Fruit fly (Drosophila melanogaster) whole organism, embryonic: ENCODE measurements around the gene salm.

Source experiments
- ATbp ChIP-seq: fragments of 200-800 bp; sonication (Bioruptor generic); optimal IDR thresholded peaks from 2 replicates; lab custom pipeline; 2017; ENCODE audit warnings: missing biosample characterization, mild to moderate bottlenecking, missing genetic modification characterization, missing genetic modification reagents
- Aef1 ChIP-seq: fragments of 200-800 bp; sonication (Bioruptor generic); IDR thresholded peaks from 3 replicates; pipeline ENCODE4 v1.3.6; 2022; ENCODE audit warnings: missing biosample characterization, missing genetic modification characterization
- Atf3 ChIP-seq: fragments of 200-800 bp; sonication (Bioruptor generic); optimal IDR thresholded peaks from 3 replicates; lab custom pipeline; 2016; ENCODE audit warnings: missing biosample characterization, missing genetic modification characterization
- Bteb2 ChIP-seq: fragments of 200-800 bp; sonication (Bioruptor generic); optimal IDR thresholded peaks from 2 replicates; lab custom pipeline; 2016; ENCODE audit warnings: missing biosample characterization, missing genetic modification characterization
- CG12219 ChIP-seq: fragments of 200-800 bp; sonication (Bioruptor generic); optimal IDR thresholded peaks from 3 replicates; lab custom pipeline; 2018; ENCODE audit warnings: missing biosample characterization, mild to moderate bottlenecking, missing genetic modification characterization
- CG14710 ChIP-seq: fragments of 200-800 bp; sonication (Bioruptor generic); optimal IDR thresholded peaks from 3 replicates; lab custom pipeline; 2019; ENCODE audit warnings: missing biosample characterization, mild to moderate bottlenecking, missing genetic modification characterization, moderate library complexity
- CG14860 ChIP-seq: fragments of 200-800 bp; sonication (Bioruptor generic); IDR thresholded peaks from 3 replicates; pipeline ENCODE4 v1.3.6; 2022; ENCODE audit warnings: missing biosample characterization, missing genetic modification characterization; ENCODE audit not compliant: partially characterized antibody
- CG15011 ChIP-seq: fragments of 200-800 bp; sonication (Bioruptor generic); optimal IDR thresholded peaks from 3 replicates; lab custom pipeline; 2018; ENCODE audit warnings: missing biosample characterization, mild to moderate bottlenecking, missing genetic modification characterization
- CG15479 ChIP-seq: fragments of 200-800 bp; sonication (Bioruptor generic); optimal IDR thresholded peaks from 3 replicates; lab custom pipeline; 2019; ENCODE audit warnings: missing biosample characterization, mild to moderate bottlenecking, missing genetic modification characterization, moderate library complexity
- CG1603 ChIP-seq: fragments of 200-800 bp; sonication (Bioruptor generic); optimal IDR thresholded peaks from 2 replicates; lab custom pipeline; 2019; ENCODE audit warnings: missing biosample characterization, mild to moderate bottlenecking, missing genetic modification characterization, moderate library complexity
- CG1647 ChIP-seq: fragments of 200-800 bp; sonication (Bioruptor generic); optimal IDR thresholded peaks from 3 replicates; lab custom pipeline; 2016; ENCODE audit warnings: missing biosample characterization, missing genetic modification characterization
- CG17186 ChIP-seq: fragments of 200-800 bp; sonication (Bioruptor generic); optimal IDR thresholded peaks from 3 replicates; lab custom pipeline; 2017; ENCODE audit warnings: missing biosample characterization, missing genetic modification reagents, missing genetic modification characterization
- CG18011 ChIP-seq: fragments of 200-800 bp; sonication (Bioruptor generic); optimal IDR thresholded peaks from 2 replicates; lab custom pipeline; 2017; ENCODE audit warnings: missing biosample characterization, missing genetic modification characterization, mild to moderate bottlenecking, moderate library complexity, missing genotype
- CG2712 ChIP-seq: fragments of 200-800 bp; optimal IDR thresholded peaks from 3 replicates; lab custom pipeline; 2019; ENCODE audit warnings: missing biosample characterization, mild to moderate bottlenecking, missing genetic modification characterization, moderate library complexity
- CG30431 ChIP-seq: fragments of 200-800 bp; sonication (Bioruptor generic); optimal IDR thresholded peaks from 2 replicates; lab custom pipeline; 2017; ENCODE audit warnings: missing biosample characterization, missing genetic modification characterization
- CG31224 ChIP-seq: fragments of 200-800 bp; sonication (Bioruptor generic); IDR thresholded peaks from 2 replicates; pipeline ENCODE4 v1.3.6; 2022; ENCODE audit warnings: missing biosample characterization, missing genetic modification characterization
- CG3163 ChIP-seq: fragments of 200-800 bp; sonication (Bioruptor generic); optimal IDR thresholded peaks from 3 replicates; lab custom pipeline; 2016; ENCODE audit warnings: missing biosample characterization, missing genetic modification characterization
- CG34224 ChIP-seq: fragments of 200-800 bp; sonication (Bioruptor generic); IDR thresholded peaks from 3 replicates; pipeline ENCODE4 v1.3.6; 2022; ENCODE audit warnings: missing biosample characterization, missing genetic modification characterization; ENCODE audit not compliant: partially characterized antibody
- CG4404 ChIP-seq: fragments of 200-800 bp; sonication (Bioruptor generic); IDR thresholded peaks from 2 replicates; pipeline ENCODE4 v1.3.6; 2022; ENCODE audit warnings: missing biosample characterization, missing genetic modification characterization
- CG5180 ChIP-seq: fragments of 200-800 bp; sonication (Bioruptor generic); optimal IDR thresholded peaks from 3 replicates; lab custom pipeline; 2017; ENCODE audit warnings: missing biosample characterization, missing genetic modification characterization, mild to moderate bottlenecking, moderate library complexity, missing genetic modification reagents
- CG5245 ChIP-seq: fragments of 200-800 bp; sonication (Bioruptor generic); optimal IDR thresholded peaks from 3 replicates; lab custom pipeline; 2016; ENCODE audit warnings: missing biosample characterization, missing genetic modification characterization
- CG6689 ChIP-seq: fragments of 200-800 bp; sonication (Bioruptor generic); IDR thresholded peaks from 2 replicates; pipeline ENCODE4 v1.3.6; 2022; ENCODE audit warnings: missing biosample characterization, missing genetic modification characterization
- D ChIP-seq, 2 experiments: fragments of 200-800 bp in 1 of 2; fragments of >200 bp in 1 of 2; sonication (Bioruptor generic) in 1 of 2; optimal IDR thresholded peaks; 2 replicates in 1 of 2; 3 replicates in 1 of 2; lab custom pipeline; 2017; ENCODE audit warnings: mild to moderate bottlenecking in 1 of 2, missing biosample characterization in 1 of 2, missing genetic modification characterization in 1 of 2, missing genetic modification reagents in 1 of 2
- Dbx ChIP-seq: fragments of 200-800 bp; sonication (Bioruptor generic); IDR thresholded peaks from 3 replicates; pipeline ENCODE4 v1.3.6; 2022; ENCODE audit warnings: missing biosample characterization, missing genetic modification characterization
- Dip3 ChIP-seq: fragments of 200-800 bp; sonication (Bioruptor generic); optimal IDR thresholded peaks from 3 replicates; lab custom pipeline; 2016; ENCODE audit warnings: missing biosample characterization, missing genetic modification characterization
- Hey ChIP-seq: fragments of 200-800 bp; sonication (Bioruptor generic); optimal IDR thresholded peaks from 3 replicates; lab custom pipeline; 2018; ENCODE audit warnings: missing biosample characterization, mild to moderate bottlenecking, missing genetic modification characterization
- Hr78 ChIP-seq, 2 experiments: fragments of 200-800 bp in 1 of 2; fragments of >200 bp in 1 of 2; sonication (Bioruptor generic) in 1 of 2; optimal IDR thresholded peaks; 2 replicates each; lab custom pipeline; 2017 to 2019; ENCODE audit warnings: missing biosample characterization in 2 of 2, missing genetic modification characterization in 2 of 2, mild to moderate bottlenecking in 1 of 2, moderate library complexity in 1 of 2
- Hsf ChIP-seq: fragments of 200-800 bp; sonication (Bioruptor generic); optimal IDR thresholded peaks from 3 replicates; lab custom pipeline; 2016; ENCODE audit warnings: missing biosample characterization, missing genetic modification characterization
- Jarid2 ChIP-seq: fragments of 200-800 bp; sonication (Bioruptor generic); optimal IDR thresholded peaks from 3 replicates; lab custom pipeline; 2017; ENCODE audit warnings: mild to moderate bottlenecking, missing biosample characterization, missing genetic modification reagents, missing genetic modification characterization
- MESR4 ChIP-seq: fragments of 200-800 bp; sonication (Bioruptor generic); optimal IDR thresholded peaks from 2 replicates; lab custom pipeline; 2018; ENCODE audit warnings: missing biosample characterization, mild to moderate bottlenecking, missing genetic modification characterization, moderate library complexity
- Meics ChIP-seq: fragments of 200-800 bp; sonication (Bioruptor generic); optimal IDR thresholded peaks from 2 replicates; lab custom pipeline; 2017; ENCODE audit warnings: missing biosample characterization, mild to moderate bottlenecking, missing genetic modification characterization
- NC2β ChIP-seq: fragments of 200-800 bp; sonication (Bioruptor generic); optimal IDR thresholded peaks from 2 replicates; lab custom pipeline; 2016; ENCODE audit warnings: missing biosample characterization, missing genetic modification characterization
- Oaz ChIP-seq: fragments of 200-800 bp; sonication (Bioruptor generic); IDR thresholded peaks from 2 replicates; pipeline ENCODE4 v1.3.6; 2022; ENCODE audit warnings: missing biosample characterization, missing genetic modification characterization
- abd-A ChIP-seq: fragments of 200-800 bp; sonication (Bioruptor generic); optimal IDR thresholded peaks from 3 replicates; lab custom pipeline; 2019; ENCODE audit warnings: missing biosample characterization, mild to moderate bottlenecking, missing genetic modification characterization, moderate library complexity
- ase ChIP-seq: fragments of 200-800 bp; sonication (Bioruptor generic); IDR thresholded peaks from 3 replicates; pipeline ENCODE4 v1.3.6; 2022; ENCODE audit warnings: missing biosample characterization, missing genetic modification characterization
- ato ChIP-seq: fragments of 200-800 bp; sonication (Bioruptor generic); IDR thresholded peaks from 2 replicates; pipeline ENCODE4 v1.3.6; 2022; ENCODE audit warnings: missing biosample characterization, missing genetic modification characterization; ENCODE audit not compliant: partially characterized antibody
- bigmax ChIP-seq: fragments of 200-800 bp; sonication (Bioruptor generic); optimal IDR thresholded peaks from 2 replicates; lab custom pipeline; 2018; ENCODE audit warnings: missing biosample characterization, mild to moderate bottlenecking, missing genetic modification characterization
- crc ChIP-seq: fragments of 200-800 bp; sonication (Bioruptor generic); optimal IDR thresholded peaks from 2 replicates; lab custom pipeline; 2016; ENCODE audit warnings: missing biosample characterization, missing genetic modification characterization
- disco-r ChIP-seq: fragments of 200-800 bp; sonication (Bioruptor generic); optimal IDR thresholded peaks from 2 replicates; lab custom pipeline; 2016; ENCODE audit warnings: missing biosample characterization, missing genetic modification characterization
- dm ChIP-seq: fragments of 200-800 bp; sonication (Bioruptor generic); optimal IDR thresholded peaks from 3 replicates; lab custom pipeline; 2016; ENCODE audit warnings: missing biosample characterization, missing genetic modification characterization
- gfzf ChIP-seq: fragments of 200-800 bp; sonication (Bioruptor generic); optimal IDR thresholded peaks from 2 replicates; lab custom pipeline; 2016; ENCODE audit warnings: missing biosample characterization, mild to moderate bottlenecking, missing genetic modification characterization, moderate library complexity
- hth ChIP-seq: fragments of >200 bp; optimal IDR thresholded peaks from 2 replicates; lab custom pipeline; 2017; ENCODE audit warnings: inconsistent platforms
- lbe ChIP-seq: fragments of 200-800 bp; sonication (Bioruptor generic); optimal IDR thresholded peaks from 2 replicates; lab custom pipeline; 2016; ENCODE audit warnings: missing biosample characterization, mild to moderate bottlenecking, missing genetic modification characterization
- odd ChIP-seq: fragments of 200-800 bp; sonication (Bioruptor generic); optimal IDR thresholded peaks from 2 replicates; lab custom pipeline; 2017; ENCODE audit warnings: missing biosample characterization, mild to moderate bottlenecking, missing genetic modification characterization
- phol ChIP-seq: fragments of 200-800 bp; sonication (Bioruptor generic); optimal IDR thresholded peaks from 3 replicates; lab custom pipeline; 2018; ENCODE audit warnings: missing biosample characterization, mild to moderate bottlenecking, missing genetic modification characterization, moderate library complexity
- pros ChIP-seq: fragments of 200-800 bp; sonication (Bioruptor generic); optimal IDR thresholded peaks from 3 replicates; lab custom pipeline; 2019; ENCODE audit warnings: missing biosample characterization, mild to moderate bottlenecking, missing genetic modification characterization, moderate library complexity
- pum ChIP-seq: fragments of 200-800 bp; sonication (Bioruptor generic); optimal IDR thresholded peaks from 2 replicates; lab custom pipeline; 2016; ENCODE audit warnings: missing biosample characterization, missing genetic modification characterization
- so ChIP-seq: fragments of 200-800 bp; sonication (Bioruptor generic); IDR thresholded peaks from 3 replicates; pipeline ENCODE4 v1.3.6; 2022; ENCODE audit warnings: missing biosample characterization, missing genetic modification characterization
- sqz ChIP-seq: fragments of 200-800 bp; sonication (Bioruptor generic); optimal IDR thresholded peaks from 3 replicates; lab custom pipeline; 2018; ENCODE audit warnings: missing biosample characterization, mild to moderate bottlenecking, missing genetic modification characterization
- tap ChIP-seq: fragments of 200-800 bp; optimal IDR thresholded peaks from 3 replicates; lab custom pipeline; 2019; ENCODE audit warnings: missing biosample characterization, mild to moderate bottlenecking, missing genetic modification characterization, moderate library complexity
- tio ChIP-seq: fragments of 200-800 bp; sonication (Bioruptor generic); optimal IDR thresholded peaks from 2 replicates; lab custom pipeline; 2017; ENCODE audit warnings: missing biosample characterization, missing genetic modification characterization, inconsistent platforms

Gene salm

DNA sequence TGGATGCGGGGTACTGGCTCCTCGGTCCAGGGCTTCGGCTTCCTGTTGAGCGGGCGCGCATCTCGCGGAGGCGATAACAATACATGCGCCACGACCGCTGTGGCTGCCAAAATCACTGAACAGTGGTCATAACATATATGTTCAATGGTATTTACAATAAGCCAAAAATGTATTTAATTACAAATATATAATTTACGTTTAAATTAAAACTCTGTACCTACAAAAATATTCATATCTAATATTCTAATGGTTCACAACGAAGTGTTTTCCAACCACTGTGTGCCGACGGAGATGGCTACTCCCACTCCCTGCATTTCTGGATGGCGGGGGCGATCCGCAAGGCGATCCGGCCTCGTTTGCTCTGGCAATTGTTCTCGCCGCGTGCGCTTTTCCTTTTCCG, 60.7 kb downstream of the salm start (continued):
- TF ChIP-seq Oaz (no peak), CG4404 (GFP tag; lab: Robert Waterston, UW) (peak; percentile 61), Dip3 (GFP tag; lab: Kevin White, UChicago) (no peak), CG17186 (no peak), crc (GFP tag; lab: Kevin White, UChicago) (no peak), CG2712 (tag; lab: Kevin White, UChicago) (peak; percentile 21), Aef1 (GFP tag; lab: Robert Waterston, UW) (no peak), dm (no peak), lbe (GFP tag; lab: Kevin White, UChicago) (no peak), CG15011 (GFP tag; lab: Kevin White, UChicago) (no peak), so (GFP tag; lab: Robert Waterston, UW) (no peak; the same call in 2 of the 3 replicates), CG3163 (GFP tag; lab: Kevin White, UChicago) (no peak), D (optimal IDR thresholded peaks at IDR 0.05; lab: Kevin White, UChicago) (no peak), D (GFP tag; optimal IDR thresholded peaks at IDR 0.05; lab: Kevin White, UChicago) (no peak), CG15479 (GFP tag; lab: Kevin White, UChicago) (no peak), phol (peak; percentile 4), sqz (GFP tag; lab: Kevin White, UChicago) (no peak), ato (no peak), pum (GFP tag; lab: Kevin White, UChicago) (no peak), CG30431 (GFP tag; lab: Kevin White, UChicago) (no peak), CG18011 (GFP tag; lab: Kevin White, UChicago) (no peak), gfzf (GFP tag; lab: Kevin White, UChicago) (no peak), Hsf (GFP tag; lab: Kevin White, UChicago) (no peak), tap (tag; lab: Kevin White, UChicago) (no peak), odd (GFP tag; lab: Kevin White, UChicago) (no peak), CG5180 (GFP tag; lab: Kevin White, UChicago) (no peak), tio (no peak), abd-A (tag; lab: Kevin White, UChicago) (no peak), Jarid2 (GFP tag; lab: Kevin White, UChicago) (no peak), CG12219 (GFP tag; lab: Kevin White, UChicago) (no peak), Hey (tag; lab: Kevin White, UChicago) (no peak), CG1647 (GFP tag; lab: Kevin White, UChicago) (no peak), ase (GFP tag; lab: Robert Waterston, UW) (no peak), pros (GFP tag; lab: Kevin White, UChicago) (no peak), CG31224 (GFP tag; lab: Robert Waterston, UW) (no peak), CG34224 (GFP tag; lab: Robert Waterston, UW) (no peak), CG1603 (tag; lab: Kevin White, UChicago) (peak; percentile 26), disco-r (GFP tag; lab: Kevin White, UChicago) (no peak), Dbx (GFP tag; lab: Robert Waterston, UW) (no peak), ATbp (no peak), MESR4 (no peak), Hr78 (GFP tag; optimal IDR thresholded peaks at IDR 0.05; lab: Kevin White, UChicago) (no peak), CG5245 (no peak), hth (lab: Kevin White, UChicago) (no peak), CG6689 (GFP tag; lab: Robert Waterston, UW) (peak; percentile 45; the same call in 1 of the 2 replicates), NC2β (no peak), Meics (GFP tag; lab: Kevin White, UChicago) (no peak), Bteb2 (GFP tag; lab: Kevin White, UChicago) (no peak), CG14860 (GFP tag; lab: Robert Waterston, UW) (no peak), bigmax (GFP tag; lab: Kevin White, UChicago) (no peak), Atf3 (GFP tag; lab: Kevin White, UChicago) (no peak), CG14710 (tag; lab: Kevin White, UChicago) (no peak)
